Fruit fly (Drosophila melanogaster): ENCODE data around the gene mtSSB.

mtSSB gene

dm6 chr3R:16244241-16244977 lies 39.4 kb upstream of the mtSSB start (continued):
- TF ChIP-seq CG8388 (GFP tag; optimal IDR thresholded peaks at IDR 0.05) (no peak), CTCF (GFP tag; optimal IDR thresholded peaks at IDR 0.05) (peak; percentile 91), CG18262 (tag; optimal IDR thresholded peaks at IDR 0.05) (peak; percentile 21), CG31441 (GFP tag; IDR thresholded peaks at IDR 0.05) (peak; percentile 16; the same call in 1 of the 2 replicates), CG7963 (GFP tag; IDR thresholded peaks at IDR 0.05; ENCODE audit: partially characterized antibody) (0 out of 3 replicates have a peak, but pooled peaks have one; percentile 15), Ets65A (GFP tag) (peak; percentile 25), CG12155 (GFP tag; optimal IDR thresholded peaks at IDR 0.05) (no peak), otp (GFP tag; IDR thresholded peaks at IDR 0.05) (peak; percentile 46; the same call in 1 of the 3 replicates), Aef1 (GFP tag; IDR thresholded peaks at IDR 0.05) (peak; percentile 66), gro (GFP tag; optimal IDR thresholded peaks at IDR 0.05) (no peak), vvl (GFP tag; IDR thresholded peaks at IDR 0.05) (peak; percentile 86), odd (GFP tag; optimal IDR thresholded peaks at IDR 0.05) (no peak), CG4404 (GFP tag; IDR thresholded peaks at IDR 0.05) (no peak), sens (GFP tag) (peak; percentile 63), unc-4 (GFP tag; IDR thresholded peaks at IDR 0.05; ENCODE audit: partially characterized antibody) (no peak), sug (tag; optimal IDR thresholded peaks at IDR 0.05) (peak; percentile 33), sens-2 (GFP tag; IDR thresholded peaks at IDR 0.05) (no peak), z (GFP tag; IDR thresholded peaks at IDR 0.05) (0 out of 3 replicates have a peak, but pooled peaks have one; percentile 23), chm (GFP tag; IDR thresholded peaks at IDR 0.05) (peak; percentile 14; the same call in 1 of the 2 replicates), CG15479 (GFP tag; optimal IDR thresholded peaks at IDR 0.05) (peak; percentile 20), abd-A (tag; optimal IDR thresholded peaks at IDR 0.05) (peak; percentile 63), B-H1 (GFP tag; IDR thresholded peaks at IDR 0.05) (no peak), sr (GFP tag; IDR thresholded peaks at IDR 0.05) (peak; percentile 97), toy (GFP tag; IDR thresholded peaks at IDR 0.05) (no peak), bowl (GFP tag; IDR thresholded peaks at IDR 0.05) (no peak), gem (tag; optimal IDR thresholded peaks at IDR 0.05) (peak; percentile 15), CG15514 (GFP tag; optimal IDR thresholded peaks at IDR 0.05) (no peak), Blimp-1 (GFP tag; optimal IDR thresholded peaks at IDR 0.05) (peak; percentile 51), HmgD (GFP tag; optimal IDR thresholded peaks at IDR 0.05) (no peak), Meics (GFP tag; optimal IDR thresholded peaks at IDR 0.05) (peak; percentile 0), CG5180 (GFP tag; optimal IDR thresholded peaks at IDR 0.05) (peak; percentile 28), CG1233 (GFP tag; optimal IDR thresholded peaks at IDR 0.05) (no peak), cwo (GFP tag; optimal IDR thresholded peaks at IDR 0.05) (peak; percentile 14), hth (optimal IDR thresholded peaks at IDR 0.05) (no peak), CG9932 (GFP tag; IDR thresholded peaks at IDR 0.05) (no peak), rib (GFP tag; IDR thresholded peaks at IDR 0.05) (0 out of 2 replicates have a peak, but pooled peaks have one; percentile 30), CG9727 (GFP tag; optimal IDR thresholded peaks at IDR 0.05) (peak; percentile 4), cg (GFP tag; optimal IDR thresholded peaks at IDR 0.05) (peak; percentile 15), Adf1 (GFP tag; IDR thresholded peaks at IDR 0.05) (peak; percentile 98), Awh (GFP tag; IDR thresholded peaks at IDR 0.05) (no peak), Mad (GFP tag; optimal IDR thresholded peaks at IDR 0.05) (no peak), CG12236 (GFP tag; optimal IDR thresholded peaks at IDR 0.05) (no peak), CG32767 (GFP tag; IDR thresholded peaks at IDR 0.05) (no peak), ttk (GFP tag; IDR thresholded peaks at IDR 0.05) (no peak), CG3065 (GFP tag; optimal IDR thresholded peaks at IDR 0.05) (no peak), D (optimal IDR thresholded peaks at IDR 0.05) (no peak), D (GFP tag; optimal IDR thresholded peaks at IDR 0.05) (no peak), bbx (GFP tag; IDR thresholded peaks at IDR 0.05; ENCODE audit: partially characterized antibody) (0 out of 2 replicates have a peak, but pooled peaks have one; percentile 25), phol (tag; optimal IDR thresholded peaks at IDR 0.05) (peak; percentile 2), sc (optimal IDR thresholded peaks at IDR 0.05) (no peak), sc (GFP tag; optimal IDR thresholded peaks at IDR 0.05) (no peak)

All from whole organism, embryonic.